Fruit fly (Drosophila melanogaster) whole organism, prepupa: ENCODE data around the gene CG17029.

Experiments
- CG10631 ChIP-seq: fragments of 200-800 bp; sonication (Bioruptor generic); optimal IDR thresholded peaks from 2 replicates; lab custom pipeline; 2016; ENCODE audit warnings: missing biosample characterization, missing genetic modification characterization
- CG16779 ChIP-seq: fragments of 200-800 bp; sonication (Bioruptor generic); optimal IDR thresholded peaks from 3 replicates; lab custom pipeline; 2017; ENCODE audit warnings: missing biosample characterization, mild to moderate bottlenecking, missing genetic modification characterization
- acj6 ChIP-seq: fragments of 200-800 bp; sonication (Bioruptor generic); optimal IDR thresholded peaks from 3 replicates; lab custom pipeline; 2016; ENCODE audit warnings: missing biosample characterization, missing genetic modification characterization
- fd85E ChIP-seq: fragments of 200-800 bp; sonication (Bioruptor generic); optimal IDR thresholded peaks from 3 replicates; lab custom pipeline; 2016; ENCODE audit warnings: missing biosample characterization, missing genetic modification characterization
- lz ChIP-seq: fragments of 200-800 bp; sonication (Bioruptor generic); optimal IDR thresholded peaks from 3 replicates; lab custom pipeline; 2016; ENCODE audit warnings: missing biosample characterization, missing genetic modification characterization
- salr ChIP-seq, 2 experiments: fragments of 200-800 bp; sonication (Bioruptor generic); optimal IDR thresholded peaks; 3 replicates each; lab custom pipeline; 2016 to 2018; ENCODE audit warnings: missing biosample characterization in 2 of 2, missing genetic modification characterization in 2 of 2, mild to moderate bottlenecking in 1 of 2

- TF ChIP-seq acj6, result peak; percentile 58
- TF ChIP-seq fd85E (GFP tag; lab: Kevin White, UChicago), result no peak
- peak; percentile 52 for TF ChIP-seq lz (GFP tag; lab: Kevin White, UChicago)
- TF ChIP-seq CG16779 (tag; lab: Kevin White, UChicago), result peak; percentile 39
- peak; percentile 62 for TF ChIP-seq CG10631
- TF ChIP-seq salr (GFP tag; optimal IDR thresholded peaks at IDR 0.05; lab: Kevin White, UChicago), result peak; percentile 37 to 53
Observed at dm6 chr3L:16027163-16027633, 50.5 kb downstream of the CG17029 start.
